Worm (Caenorhabditis elegans) whole organism, L3 larva: Measurements from ENCODE around the gene T28A11.16.

Experiments used
- ama-1 ChIP-seq: fragments of 150-350 bp; optimal IDR thresholded peaks from 2 replicates; lab custom pipeline; 2018
- ceh-16 ChIP-seq: sonication (generic microtip); optimal IDR thresholded peaks from 2 replicates; lab custom pipeline; 2017; ENCODE audit warnings: missing biosample characterization, missing genetic modification characterization
- ceh-82 ChIP-seq: fragments of 150-350 bp; optimal IDR thresholded peaks from 2 replicates; lab custom pipeline; 2014; ENCODE audit warnings: missing biosample characterization, missing genetic modification characterization
- elt-2 ChIP-seq: sonication (generic microtip); optimal IDR thresholded peaks from 2 replicates; lab custom pipeline; 2016; ENCODE audit warnings: missing genetic modification reagents, mild to moderate bottlenecking, missing genetic modification characterization, missing compliant biosample characterization
- fos-1 ChIP-seq: fragments of 150-350 bp; optimal IDR thresholded peaks from 2 replicates; lab custom pipeline; 2014; ENCODE audit warnings: missing biosample characterization, missing genetic modification characterization
- lin-39 ChIP-seq: fragments of 150-350 bp; optimal IDR thresholded peaks from 2 replicates; lab custom pipeline; 2018; ENCODE audit warnings: missing biosample characterization, missing genetic modification reagents, missing genetic modification characterization
- nhr-28 ChIP-seq: fragments of 150-350 bp; optimal IDR thresholded peaks from 2 replicates; lab custom pipeline; 2014; ENCODE audit warnings: missing biosample characterization, missing genetic modification characterization
- nhr-76 ChIP-seq: fragments of 150-350 bp; sonication (generic microtip); optimal IDR thresholded peaks from 5 replicates; lab custom pipeline; 2014; ENCODE audit warnings: missing biosample characterization, missing genetic modification characterization
- nhr-77 ChIP-seq: fragments of 150-350 bp; optimal IDR thresholded peaks from 2 replicates; lab custom pipeline; 2014; ENCODE audit warnings: missing biosample characterization, missing genetic modification characterization
- pha-4 ChIP-seq: fragments of 150-350 bp; optimal IDR thresholded peaks from 2 replicates; lab custom pipeline; 2014; ENCODE audit warnings: missing biosample characterization, missing genetic modification reagents, missing genetic modification characterization
- sea-2 ChIP-seq: fragments of 150-350 bp; sonication (generic microtip); optimal IDR thresholded peaks from 4 replicates; lab custom pipeline; 2014; ENCODE audit warnings: missing biosample characterization, missing genetic modification reagents, missing genetic modification characterization
- snpc-4 ChIP-seq: fragments of 150-350 bp; optimal IDR thresholded peaks from 2 replicates; lab custom pipeline; 2014; ENCODE audit warnings: missing biosample characterization, missing genetic modification characterization
- ztf-4 ChIP-seq: fragments of 150-350 bp; optimal IDR thresholded peaks from 2 replicates; lab custom pipeline; 2014; ENCODE audit warnings: missing biosample characterization, missing genetic modification characterization

- TF ChIP-seq lin-39 (tag; lab: Kevin White, UChicago) (no peak), ceh-82 (tag; lab: Kevin White, UChicago) (no peak), fos-1 (tag; lab: Kevin White, UChicago) (no peak), nhr-77 (tag; lab: Kevin White, UChicago) (no peak), ama-1 (lab: Kevin White, UChicago) (no peak), ztf-4 (tag; lab: Kevin White, UChicago) (no peak), elt-2 (tag; lab: Kevin White, UChicago) (no peak), ceh-16 (tag; lab: Kevin White, UChicago) (no peak), nhr-76 (tag; lab: Kevin White, UChicago) (no peak), pha-4 (tag; lab: Kevin White, UChicago) (no peak), sea-2 (GFP tag; lab: Kevin White, UChicago) (no peak), snpc-4 (tag; lab: Kevin White, UChicago) (no peak), nhr-28 (tag; lab: Kevin White, UChicago) (no peak)
These were observed 40.4 kb upstream of the T28A11.16 start for ce11 chrV:3299437-3299836.
